Worm (Caenorhabditis elegans) whole organism, mixed stage, embryonic: ENCODE data around the gene F02C12.3.

Experiments
- ceh-43 ChIP-seq: fragments of 200-800 bp; sonication (Bioruptor generic); optimal IDR thresholded peaks from 2 replicates; lab custom pipeline; 2018; ENCODE audit warnings: mild to moderate bottlenecking, missing genetic modification characterization, moderate library complexity, missing compliant biosample characterization
- drap-1 ChIP-seq: fragments of 200-800 bp; sonication (Bioruptor generic); optimal IDR thresholded peaks from 3 replicates; lab custom pipeline; 2018; ENCODE audit warnings: mild to moderate bottlenecking, missing genetic modification characterization, missing compliant biosample characterization
- elt-1 ChIP-seq: sonication (generic microtip); optimal IDR thresholded peaks from 2 replicates; lab custom pipeline; 2017; ENCODE audit warnings: missing genetic modification characterization, mild to moderate bottlenecking, missing compliant biosample characterization, antibody characterized with exemption, moderate library complexity, borderline replicate concordance; ENCODE audit not compliant: insufficient read depth
- elt-3 ChIP-seq: fragments of 150-350 bp; optimal IDR thresholded peaks from 2 replicates; lab custom pipeline; 2014; ENCODE audit warnings: missing biosample characterization, missing genetic modification characterization
- lin-32 ChIP-seq: fragments of 200-800 bp; sonication (Bioruptor generic); optimal IDR thresholded peaks from 2 replicates; lab custom pipeline; 2018; ENCODE audit warnings: mild to moderate bottlenecking, missing genetic modification characterization, missing compliant biosample characterization
- mab-5 ChIP-seq: fragments of 150-350 bp; optimal IDR thresholded peaks from 2 replicates; lab custom pipeline; 2014; ENCODE audit warnings: missing biosample characterization, missing genetic modification characterization
- nhr-2 ChIP-seq: fragments of 150-350 bp; optimal IDR thresholded peaks from 2 replicates; lab custom pipeline; 2014; ENCODE audit warnings: missing biosample characterization, missing genetic modification characterization
- nhr-28 ChIP-seq: fragments of 150-350 bp; optimal IDR thresholded peaks from 2 replicates; lab custom pipeline; 2014; ENCODE audit warnings: missing biosample characterization, missing genetic modification characterization
- nhr-76 ChIP-seq: sonication (generic microtip); optimal IDR thresholded peaks from 2 replicates; lab custom pipeline; 2017; ENCODE audit warnings: missing biosample characterization, missing genetic modification characterization
- sem-2 ChIP-seq: fragments of 200-800 bp; sonication (Bioruptor generic); optimal IDR thresholded peaks from 2 replicates; lab custom pipeline; 2018; ENCODE audit warnings: mild to moderate bottlenecking, missing genetic modification characterization, missing compliant biosample characterization
- snpc-4 ChIP-seq: fragments of 150-350 bp; optimal IDR thresholded peaks from 2 replicates; lab custom pipeline; 2014; ENCODE audit warnings: missing biosample characterization, missing genetic modification characterization
- tbx-8 ChIP-seq: fragments of 200-800 bp; sonication (Bioruptor generic); optimal IDR thresholded peaks from 2 replicates; lab custom pipeline; 2018; ENCODE audit warnings: mild to moderate bottlenecking, missing genetic modification characterization, moderate library complexity, missing compliant biosample characterization
- unc-62 ChIP-seq: fragments of 150-350 bp; optimal IDR thresholded peaks from 2 replicates; lab custom pipeline; 2014; ENCODE audit warnings: missing biosample characterization, missing genetic modification reagents, missing genetic modification characterization
- zip-8 ChIP-seq: fragments of 150-350 bp; optimal IDR thresholded peaks from 2 replicates; lab custom pipeline; 2014; ENCODE audit warnings: missing biosample characterization, missing genetic modification characterization

The F02C12.3 gene

DNA sequence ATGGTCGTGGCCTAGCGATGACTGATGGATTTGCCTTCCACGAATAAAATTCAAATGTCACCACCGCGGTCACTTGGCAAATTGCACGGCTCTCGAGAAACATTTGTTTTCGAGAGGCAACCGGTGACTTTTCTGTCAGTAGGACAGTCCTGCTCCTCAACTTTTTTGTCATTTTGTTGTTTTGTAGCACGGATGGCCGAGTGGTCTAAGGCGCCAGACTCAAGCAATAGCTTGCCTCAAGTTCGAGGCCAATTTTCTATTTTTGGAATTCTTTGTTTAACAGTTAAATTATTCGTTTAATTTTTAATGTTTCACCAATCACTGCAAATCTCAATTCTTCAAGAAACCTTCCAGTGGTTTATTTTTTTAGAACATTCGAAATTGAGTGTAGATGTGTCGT, 47.5 kb downstream of the F02C12.3 start:
- TF ChIP-seq elt-3 = no peak
- TF ChIP-seq zip-8 (tag; lab: Kevin White, UChicago) = no peak
- TF ChIP-seq drap-1 (GFP tag; lab: Kevin White, UChicago) = no peak
- no peak for TF ChIP-seq unc-62 (GFP tag; lab: Kevin White, UChicago)
- no peak for TF ChIP-seq snpc-4
- no peak for TF ChIP-seq nhr-76
- no peak for TF ChIP-seq tbx-8
- no peak for TF ChIP-seq elt-1
- TF ChIP-seq nhr-28 = no peak
- no peak for TF ChIP-seq sem-2 (GFP tag; lab: Kevin White, UChicago)
- no peak for TF ChIP-seq ceh-43 (GFP tag; lab: Kevin White, UChicago)

DNA sequence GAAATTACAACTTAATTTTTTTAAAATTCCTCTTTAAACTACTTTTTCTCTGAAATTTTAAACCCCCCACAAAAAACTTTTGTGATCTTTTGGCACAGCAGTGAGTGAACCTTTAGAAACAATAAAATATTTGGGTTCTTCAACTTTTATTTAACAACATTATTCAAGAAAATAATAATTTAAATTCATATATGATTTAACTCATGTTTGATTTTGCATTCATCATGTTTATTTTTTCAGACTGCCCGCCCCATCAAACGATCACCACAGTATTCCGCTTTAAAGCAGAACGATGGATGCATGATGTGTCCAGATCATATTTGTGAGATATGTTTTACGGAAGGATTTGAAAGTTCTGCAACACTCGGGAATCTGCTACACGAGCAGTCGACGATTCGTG, 49.6 kb downstream of the F02C12.3 start, which contains the start of gene set-8:
Gene set-8 (plus strand): TSS at position 301 of the 400 bp plus-strand sequence.
- no peak for TF ChIP-seq mab-5
- TF ChIP-seq unc-62 (GFP tag; lab: Kevin White, UChicago) = no peak
- no peak for TF ChIP-seq zip-8 (tag; lab: Kevin White, UChicago)
- no peak for TF ChIP-seq elt-3
- TF ChIP-seq nhr-76 = no peak
- TF ChIP-seq nhr-2 (tag; lab: Kevin White, UChicago) = no peak
- TF ChIP-seq lin-32 (GFP tag; lab: Kevin White, UChicago) = no peak
